Fruit fly (Drosophila melanogaster) Kc167 (cell line): ENCODE measurements around the gene CG5056.

Source experiments
- Myc ChIP-seq: fragments of >200 bp; optimal IDR thresholded peaks from 2 replicates; lab custom pipeline; 2017; ENCODE audit warnings: missing external identifiers
- Sin3A ChIP-seq: fragments of >200 bp; optimal IDR thresholded peaks from 2 replicates; lab custom pipeline; 2018; ENCODE audit warnings: missing external identifiers
- h ChIP-seq: fragments of >200 bp; optimal IDR thresholded peaks from 3 replicates; lab custom pipeline; 2018; ENCODE audit warnings: missing external identifiers
- insv ChIP-seq: fragments of >200 bp; optimal IDR thresholded peaks from 3 replicates; lab custom pipeline; 2018; ENCODE audit warnings: missing external identifiers
- psq ChIP-seq: fragments of >200 bp; optimal IDR thresholded peaks from 2 replicates; lab custom pipeline; 2017; ENCODE audit warnings: missing external identifiers
- ttk ChIP-seq: sonication (Bioruptor generic); optimal IDR thresholded peaks from 2 replicates; lab custom pipeline; 2017; ENCODE audit warnings: missing external identifiers

The CG5056 gene

dm6 chr2L:10339212-10339721 lies 27.2 kb upstream of the CG5056 start, which contains the start of gene SamDC:
SamDC (plus strand) TSS chr2L:10339457.
- TF ChIP-seq h (lab: Kevin White, UChicago) (no peak), Sin3A (lab: Kevin White, UChicago) (no peak), insv (lab: Kevin White, UChicago) (no peak), psq (lab: Kevin White, UChicago) (no peak), ttk (lab: Kevin White, UChicago) (no peak), Myc (lab: Kevin White, UChicago) (no peak)

dm6 chr2L:10339841-10340240 lies 26.7 kb upstream of the CG5056 start:
- TF ChIP-seq h (lab: Kevin White, UChicago) (no peak), Myc (lab: Kevin White, UChicago) (no peak), ttk (lab: Kevin White, UChicago) (no peak), psq (lab: Kevin White, UChicago) (no peak), Sin3A (lab: Kevin White, UChicago) (no peak), insv (lab: Kevin White, UChicago) (no peak)

DNA sequence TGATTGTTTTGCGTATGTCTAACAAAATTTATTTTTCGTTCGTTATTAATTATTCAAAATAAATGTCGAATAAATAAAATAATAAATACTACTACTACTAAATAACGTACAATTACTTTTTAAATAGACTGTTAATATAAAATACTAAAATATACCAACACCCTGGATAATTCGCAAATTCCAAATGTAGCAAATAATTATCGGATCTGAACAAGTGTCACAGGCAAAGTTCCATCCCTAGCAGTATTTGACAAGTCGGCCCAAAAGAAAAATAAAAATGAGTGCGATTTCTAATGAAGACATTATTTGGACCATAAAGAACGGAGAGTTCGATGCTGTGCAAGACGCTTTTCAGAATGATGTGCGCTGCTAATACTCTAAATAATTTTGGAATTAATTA lies 25.1 kb upstream of the CG5056 start, which contains the start of gene CG31715:
TSS of gene CG31715 (plus strand) at position 212 of the 400 bp plus-strand sequence.
- TF ChIP-seq insv (lab: Kevin White, UChicago) (no peak), Myc (lab: Kevin White, UChicago) (no peak), h (lab: Kevin White, UChicago) (no peak), psq (lab: Kevin White, UChicago) (no peak), Sin3A (lab: Kevin White, UChicago) (no peak), ttk (lab: Kevin White, UChicago) (no peak)

- TF ChIP-seq h (lab: Kevin White, UChicago): no peak
- TF ChIP-seq Myc (lab: Kevin White, UChicago): no peak
- TF ChIP-seq ttk (lab: Kevin White, UChicago): no peak
- no peak for TF ChIP-seq Sin3A (lab: Kevin White, UChicago)
These were observed 24.0 kb upstream of the CG5056 start, which contains the start of gene Sps2 for dm6 chr2L:10342471-10342870. Sps2 (plus strand) TSS chr2L:10342594.

dm6 chr2L:10344029-10344606 lies 22.4 kb upstream of the CG5056 start, which contains the start of gene Frmd5:
Frmd5 (plus strand) TSS chr2L:10344442.
- TF ChIP-seq Myc (lab: Kevin White, UChicago): no peak
- TF ChIP-seq h (lab: Kevin White, UChicago): no peak
- no peak for TF ChIP-seq psq (lab: Kevin White, UChicago)
- no peak for TF ChIP-seq insv (lab: Kevin White, UChicago)
- TF ChIP-seq ttk (lab: Kevin White, UChicago): no peak
- no peak for TF ChIP-seq Sin3A (lab: Kevin White, UChicago)

- TF ChIP-seq Sin3A (lab: Kevin White, UChicago): no peak
- no peak for TF ChIP-seq insv (lab: Kevin White, UChicago)
- no peak for TF ChIP-seq ttk (lab: Kevin White, UChicago)
- no peak for TF ChIP-seq psq (lab: Kevin White, UChicago)
- no peak for TF ChIP-seq Myc (lab: Kevin White, UChicago)
- no peak for TF ChIP-seq h (lab: Kevin White, UChicago)
These were observed 15.4 kb upstream of the CG5056 start for dm6 chr2L:10351130-10351529.

dm6 chr2L:10353871-10354270 lies 12.6 kb upstream of the CG5056 start, which contains the start of gene CG34367:
CG34367 (minus strand) TSS chr2L:10353905.
- TF ChIP-seq psq (lab: Kevin White, UChicago) (no peak), h (lab: Kevin White, UChicago) (no peak), Myc (lab: Kevin White, UChicago) (no peak), insv (lab: Kevin White, UChicago) (no peak), ttk (lab: Kevin White, UChicago) (no peak), Sin3A (lab: Kevin White, UChicago) (no peak)

DNA sequence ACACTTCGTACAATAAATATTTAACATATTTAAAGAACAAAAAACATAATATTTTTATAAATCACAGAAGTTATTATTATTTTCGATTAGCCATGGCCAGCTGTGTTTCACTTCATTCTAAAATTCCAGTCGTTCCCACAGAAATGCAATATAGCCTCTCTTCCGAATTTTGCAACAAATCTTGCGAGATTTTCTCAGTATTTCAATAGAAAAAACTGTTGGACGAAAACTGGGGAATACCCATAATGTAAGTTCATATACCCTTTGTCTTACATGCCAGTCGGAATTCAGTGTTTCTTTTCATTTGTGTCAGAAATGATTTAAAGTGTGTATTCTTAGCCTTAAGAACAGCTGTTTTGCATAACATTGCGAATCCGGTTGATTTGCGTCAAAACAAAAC lies 10.0 kb upstream of the CG5056 start, which contains the start of the genes CtsL4 and ClpP:
TSS of gene CtsL4 (minus strand) at position 90 of the 400 bp plus-strand sequence.
TSS of gene ClpP (plus strand) at position 288 of the 400 bp plus-strand sequence.
- TF ChIP-seq h (lab: Kevin White, UChicago) (no peak), Myc (lab: Kevin White, UChicago) (no peak), psq (lab: Kevin White, UChicago) (no peak), insv (lab: Kevin White, UChicago) (no peak), Sin3A (lab: Kevin White, UChicago) (no peak), ttk (lab: Kevin White, UChicago) (no peak)

dm6 chr2L:10362408-10363067 lies 4.0 kb upstream of the CG5056 start, which contains the start of the genes Cand1 and pim:
Cand1 (minus strand) TSS chr2L:10362707.
pim (plus strand) TSS chr2L:10362989.
- TF ChIP-seq psq (lab: Kevin White, UChicago): no peak
- no peak for TF ChIP-seq h (lab: Kevin White, UChicago)
- no peak for TF ChIP-seq insv (lab: Kevin White, UChicago)
- TF ChIP-seq ttk (lab: Kevin White, UChicago): no peak
- no peak for TF ChIP-seq Sin3A (lab: Kevin White, UChicago)
- TF ChIP-seq Myc (lab: Kevin White, UChicago): no peak

- TF ChIP-seq Sin3A (lab: Kevin White, UChicago): no peak
- TF ChIP-seq insv (lab: Kevin White, UChicago): no peak
- TF ChIP-seq psq (lab: Kevin White, UChicago): no peak
- TF ChIP-seq h (lab: Kevin White, UChicago): no peak
- TF ChIP-seq Myc (lab: Kevin White, UChicago): no peak
- TF ChIP-seq ttk (lab: Kevin White, UChicago): no peak
These were observed 2.3 kb upstream of the CG5056 start, which contains the start of gene lft for dm6 chr2L:10364229-10364628. lft (plus strand) TSS chr2L:10364471.
